Fruit fly (Drosophila melanogaster): ENCODE measurements around the gene CG32333.

- TF ChIP-seq tj (GFP tag; optimal IDR thresholded peaks at IDR 0.05), result no peak
- TF ChIP-seq Crg-1 (GFP tag; optimal IDR thresholded peaks at IDR 0.05), result no peak
- no peak for TF ChIP-seq Clk (GFP tag; optimal IDR thresholded peaks at IDR 0.05)
- TF ChIP-seq toe (GFP tag; optimal IDR thresholded peaks at IDR 0.05), result no peak
- no peak for TF ChIP-seq pad (GFP tag; optimal IDR thresholded peaks at IDR 0.05)
- no peak for TF ChIP-seq CG1620 (GFP tag; optimal IDR thresholded peaks at IDR 0.05)
- no peak for TF ChIP-seq CG14711 (tag; optimal IDR thresholded peaks at IDR 0.05)
- TF ChIP-seq Hr96 (GFP tag; optimal IDR thresholded peaks at IDR 0.05), result no peak
- TF ChIP-seq CG33017 (tag; optimal IDR thresholded peaks at IDR 0.05), result no peak
These were observed 6.7 kb upstream of the CG32333 start for dm6 chr3L:1269013-1269412.

All from whole organism, adult.